Fruit fly (Drosophila melanogaster) S2 (cell line): ENCODE data around the gene Spn28Db.

Experiments used
- CG8478 ChIP-seq: fragments of >200 bp; optimal IDR thresholded peaks from 2 replicates; lab custom pipeline; 2018
- CTCF ChIP-seq, 2 experiments: fragments of >200 bp; optimal IDR thresholded peaks; 2 replicates each; lab custom pipeline; 2018

- TF ChIP-seq CG8478 (lab: Kevin White, UChicago) (no peak), CTCF (optimal IDR thresholded peaks at IDR 0.05; lab: Kevin White, UChicago) (no peak)
Measured at dm6 chr2L:7911209-7911859, 20.8 kb upstream of the Spn28Db start.
